Worm (Caenorhabditis elegans): ENCODE results near the gene rpl-23.

The rpl-23 gene

ce11 chrIII:5665278-5665677 is 40.6 kb downstream of the rpl-23 start:
- TF ChIP-seq hlh-12 (tag; optimal IDR thresholded peaks at IDR 0.05) = no peak
- no peak for TF ChIP-seq akir-1 (GFP tag; optimal IDR thresholded peaks at IDR 0.05)
- no peak for TF ChIP-seq C17E4.6 (GFP tag; IDR thresholded peaks at IDR 0.05)
- TF ChIP-seq Y53F4B.3 (GFP tag; IDR thresholded peaks at IDR 0.05) = no peak

- TF ChIP-seq nfyb-1 (GFP tag; IDR thresholded peaks at IDR 0.05) (no peak), F52B5.7 (tag; optimal IDR thresholded peaks at IDR 0.05) (no peak), lsy-27 (tag; optimal IDR thresholded peaks at IDR 0.05; ENCODE audit: borderline replicate concordance, insufficient read depth) (no peak), nhr-80 (tag; optimal IDR thresholded peaks at IDR 0.05) (peak; percentile 15)
These were observed 42.0 kb downstream of the rpl-23 start, which contains the start of gene par-3 for ce11 chrIII:5663933-5664332. par-3 (plus strand) TSS chrIII:5664233.

ce11 chrIII:5663521-5663920 is 42.4 kb downstream of the rpl-23 start:
- no peak for TF ChIP-seq ceh-27 (GFP tag; optimal IDR thresholded peaks at IDR 0.05)
- no peak for TF ChIP-seq zim-3 (tag; optimal IDR thresholded peaks at IDR 0.05)
- no peak for TF ChIP-seq nfya-1 (tag; optimal IDR thresholded peaks at IDR 0.05; ENCODE audit: borderline replicate concordance, insufficient read depth)
- no peak for TF ChIP-seq lin-40 (tag; optimal IDR thresholded peaks at IDR 0.05)
- TF ChIP-seq aptf-2 (GFP tag; conservative IDR thresholded peaks at IDR 0.05) = no peak
- TF ChIP-seq ceh-79 (tag; optimal IDR thresholded peaks at IDR 0.05) = no peak
- no peak for TF ChIP-seq sptf-2 (GFP tag; optimal IDR thresholded peaks at IDR 0.05)
- TF ChIP-seq dpff-1 (tag; optimal IDR thresholded peaks at IDR 0.05) = no peak
- TF ChIP-seq madf-6 (GFP tag; IDR thresholded peaks at IDR 0.05) = peak; percentile 100
- TF ChIP-seq ceh-91 (GFP tag; IDR thresholded peaks at IDR 0.05) = peak; percentile 97
- TF ChIP-seq hmg-20 (GFP tag; IDR thresholded peaks at IDR 0.05) = no peak
- TF ChIP-seq die-1 (tag; optimal IDR thresholded peaks at IDR 0.05) = no peak
- peak; percentile 93 for TF ChIP-seq D2030.7 (GFP tag; IDR thresholded peaks at IDR 0.05)
- no peak for TF ChIP-seq mxl-1 (tag; optimal IDR thresholded peaks at IDR 0.05)
- TF ChIP-seq nfyb-1 (GFP tag; IDR thresholded peaks at IDR 0.05) = no peak
- no peak for TF ChIP-seq F10E7.11 (tag; optimal IDR thresholded peaks at IDR 0.05)
- no peak for TF ChIP-seq ztf-3 (GFP tag; optimal IDR thresholded peaks at IDR 0.05)
- TF ChIP-seq mcd-1 (GFP tag; IDR thresholded peaks at IDR 0.05) = peak; percentile 66
- 0 out of 2 replicates have a peak, but pooled peaks have one; percentile 48 for TF ChIP-seq Y79H2A.3 (GFP tag; conservative IDR thresholded peaks at IDR 0.05)
- no peak for TF ChIP-seq ztf-26 (tag; optimal IDR thresholded peaks at IDR 0.05)
- no peak for TF ChIP-seq egl-44 (GFP tag; IDR thresholded peaks at IDR 0.05)
- no peak for TF ChIP-seq Y67H2A.10 (GFP tag; conservative IDR thresholded peaks at IDR 0.05)
- no peak for TF ChIP-seq pha-4 (tag; optimal IDR thresholded peaks at IDR 0.05)
- TF ChIP-seq F49E8.2 (tag; optimal IDR thresholded peaks at IDR 0.05; ENCODE audit: insufficient read depth) = peak; percentile 90
- peak; percentile 59; the same call in 1 of the 2 replicates for TF ChIP-seq hmg-1.2 (GFP tag; IDR thresholded peaks at IDR 0.05)
- peak; percentile 85 for TF ChIP-seq snpc-1.1 (tag; optimal IDR thresholded peaks at IDR 0.05; ENCODE audit: insufficient read depth)
- no peak for TF ChIP-seq fkh-3 (tag; optimal IDR thresholded peaks at IDR 0.05)
- TF ChIP-seq madf-8 (GFP tag; conservative IDR thresholded peaks at IDR 0.05) = peak; percentile 100
- no peak for TF ChIP-seq bed-2 (GFP tag; IDR thresholded peaks at IDR 0.05)
- TF ChIP-seq F52B5.7 (tag; optimal IDR thresholded peaks at IDR 0.05) = no peak
- TF ChIP-seq B0035.1 (tag; optimal IDR thresholded peaks at IDR 0.05) = no peak
- peak; percentile 83 for TF ChIP-seq Y95B8A.8 (GFP tag; IDR thresholded peaks at IDR 0.05)
- no peak for TF ChIP-seq rpc-1 (optimal IDR thresholded peaks at IDR 0.05)
- TF ChIP-seq rpc-1 (tag; optimal IDR thresholded peaks at IDR 0.05) = no peak
- TF ChIP-seq attf-5 (GFP tag; optimal IDR thresholded peaks at IDR 0.05) = no peak
- no peak for TF ChIP-seq nhr-90 (tag; optimal IDR thresholded peaks at IDR 0.05)
- peak; percentile 56; the same call in 1 of the 2 replicates for TF ChIP-seq madf-3 (GFP tag; IDR thresholded peaks at IDR 0.05)
- TF ChIP-seq mel-28 (tag; optimal IDR thresholded peaks at IDR 0.05; ENCODE audit: borderline replicate concordance) = no peak
- no peak for TF ChIP-seq nfya-2 (GFP tag; IDR thresholded peaks at IDR 0.05)
- TF ChIP-seq dox-1 (GFP tag; IDR thresholded peaks at IDR 0.05) = peak; percentile 86
